Worm (Caenorhabditis elegans) whole organism, late embryonic: ENCODE data around the gene mth-2.

ENCODE experiments used
- C08G9.2 ChIP-seq: sonication (generic microtip); optimal IDR thresholded peaks from 2 replicates; lab custom pipeline; 2016; ENCODE audit warnings: mild to moderate bottlenecking, missing genetic modification characterization, moderate library complexity, missing compliant biosample characterization
- F13H6.1 ChIP-seq: sonication (generic microtip); optimal IDR thresholded peaks from 2 replicates; lab custom pipeline; 2016; ENCODE audit warnings: missing genetic modification characterization, missing compliant biosample characterization
- K02D7.2 ChIP-seq: sonication (generic microtip); optimal IDR thresholded peaks from 2 replicates; lab custom pipeline; 2017; ENCODE audit warnings: mild to moderate bottlenecking, missing genetic modification characterization, missing compliant biosample characterization
- T23F11.4 ChIP-seq: fragments of 200-800 bp; sonication (Bioruptor generic); optimal IDR thresholded peaks from 2 replicates; lab custom pipeline; 2018; ENCODE audit warnings: mild to moderate bottlenecking, missing genetic modification characterization, missing compliant biosample characterization
- ahr-1 ChIP-seq: sonication (generic microtip); optimal IDR thresholded peaks from 2 replicates; lab custom pipeline; 2016; ENCODE audit warnings: missing genetic modification characterization, missing compliant biosample characterization
- ama-1 ChIP-seq: fragments of 150-350 bp; optimal IDR thresholded peaks from 2 replicates; lab custom pipeline; 2014
- ceh-14 ChIP-seq: sonication (generic microtip); optimal IDR thresholded peaks from 2 replicates; lab custom pipeline; 2016; ENCODE audit warnings: missing genotype, missing genetic modification characterization, missing compliant biosample characterization
- ceh-18 ChIP-seq: sonication (generic microtip); optimal IDR thresholded peaks from 2 replicates; lab custom pipeline; 2016; ENCODE audit warnings: missing genetic modification characterization, missing compliant biosample characterization
- ceh-19 ChIP-seq: fragments of 200-800 bp; sonication (Bioruptor generic); optimal IDR thresholded peaks from 2 replicates; lab custom pipeline; 2018; ENCODE audit warnings: mild to moderate bottlenecking, missing genetic modification characterization, missing compliant biosample characterization
- ceh-2 ChIP-seq: sonication (generic microtip); optimal IDR thresholded peaks from 2 replicates; lab custom pipeline; 2016; ENCODE audit warnings: missing genotype, missing genetic modification characterization, missing compliant biosample characterization
- ceh-22 ChIP-seq: sonication (generic microtip); optimal IDR thresholded peaks from 2 replicates; lab custom pipeline; 2017; ENCODE audit warnings: missing biosample characterization, missing genetic modification characterization
- ceh-24 ChIP-seq: sonication (generic microtip); optimal IDR thresholded peaks from 2 replicates; lab custom pipeline; 2016; ENCODE audit warnings: mild to moderate bottlenecking, missing genetic modification characterization, missing compliant biosample characterization
- ceh-30 ChIP-seq: fragments of 150-350 bp; optimal IDR thresholded peaks from 2 replicates; lab custom pipeline; 2014; ENCODE audit warnings: missing biosample characterization, missing genetic modification characterization
- ceh-34 ChIP-seq: sonication (generic microtip); optimal IDR thresholded peaks from 2 replicates; lab custom pipeline; 2016; ENCODE audit warnings: mild to moderate bottlenecking, missing genetic modification characterization, missing compliant biosample characterization
- ceh-45 ChIP-seq: fragments of 200-800 bp; sonication (Bioruptor generic); IDR thresholded peaks from 2 replicates; pipeline ENCODE4 v1.3.6; 2022; ENCODE audit warnings: missing genetic modification reagents, missing genetic modification characterization, missing compliant biosample characterization
- ceh-48 ChIP-seq: sonication (generic microtip); optimal IDR thresholded peaks from 2 replicates; lab custom pipeline; 2016; ENCODE audit warnings: missing genetic modification characterization, inconsistent platforms, missing compliant biosample characterization
- ceh-6 ChIP-seq: fragments of 200-800 bp; sonication (Bioruptor generic); optimal IDR thresholded peaks from 2 replicates; lab custom pipeline; 2018; ENCODE audit warnings: mild to moderate bottlenecking, missing genetic modification characterization, missing compliant biosample characterization
- dmd-4 ChIP-seq: sonication (generic microtip); optimal IDR thresholded peaks from 2 replicates; lab custom pipeline; 2016; ENCODE audit warnings: borderline replicate concordance, missing genetic modification characterization, missing compliant biosample characterization
- dve-1 ChIP-seq: sonication (generic microtip); optimal IDR thresholded peaks from 2 replicates; lab custom pipeline; 2017; ENCODE audit warnings: antibody characterized with exemption, mild to moderate bottlenecking, missing genetic modification characterization, missing compliant biosample characterization
- elt-2 ChIP-seq: sonication (generic microtip); optimal IDR thresholded peaks from 2 replicates; lab custom pipeline; 2016; ENCODE audit warnings: missing genetic modification reagents, missing genetic modification characterization, missing compliant biosample characterization
- elt-4 ChIP-seq: sonication (generic microtip); optimal IDR thresholded peaks from 2 replicates; lab custom pipeline; 2016; ENCODE audit warnings: missing genetic modification characterization, missing compliant biosample characterization
- eyg-1 ChIP-seq: sonication (generic microtip); optimal IDR thresholded peaks from 2 replicates; lab custom pipeline; 2016; ENCODE audit warnings: missing genotype, missing genetic modification characterization, missing compliant biosample characterization
- fax-1 ChIP-seq: sonication (generic microtip); optimal IDR thresholded peaks from 2 replicates; lab custom pipeline; 2016; ENCODE audit warnings: missing genotype, missing genetic modification characterization, missing compliant biosample characterization
- fkh-6 ChIP-seq: sonication (generic microtip); optimal IDR thresholded peaks from 2 replicates; lab custom pipeline; 2016; ENCODE audit warnings: missing genetic modification characterization, missing compliant biosample characterization
- gmeb-2 ChIP-seq: sonication (generic microtip); optimal IDR thresholded peaks from 2 replicates; lab custom pipeline; 2016; ENCODE audit warnings: missing genetic modification characterization, inconsistent platforms, missing compliant biosample characterization
- hlh-13 ChIP-seq: fragments of 200-800 bp; sonication (Bioruptor generic); optimal IDR thresholded peaks from 2 replicates; lab custom pipeline; 2018; ENCODE audit warnings: mild to moderate bottlenecking, missing genetic modification characterization, missing compliant biosample characterization
- hlh-6 ChIP-seq: sonication (generic microtip); optimal IDR thresholded peaks from 2 replicates; lab custom pipeline; 2016; ENCODE audit warnings: missing genotype, missing genetic modification characterization, missing compliant biosample characterization
- lin-11 ChIP-seq: fragments of 200-800 bp; sonication (Bioruptor generic); optimal IDR thresholded peaks from 2 replicates; lab custom pipeline; 2018; ENCODE audit warnings: mild to moderate bottlenecking, missing genetic modification characterization, missing compliant biosample characterization
- madf-2 ChIP-seq: sonication (generic microtip); optimal IDR thresholded peaks from 2 replicates; lab custom pipeline; 2017; ENCODE audit warnings: missing genetic modification characterization, missing compliant biosample characterization
- mec-3 ChIP-seq: sonication (generic microtip); optimal IDR thresholded peaks from 2 replicates; lab custom pipeline; 2016; ENCODE audit warnings: borderline replicate concordance, missing genetic modification characterization, missing compliant biosample characterization
- nfya-1 ChIP-seq: sonication (generic microtip); optimal IDR thresholded peaks from 2 replicates; lab custom pipeline; 2017; ENCODE audit warnings: missing genetic modification characterization, mild to moderate bottlenecking, missing compliant biosample characterization, antibody characterized with exemption, moderate library complexity
- nhr-11 ChIP-seq: fragments of 150-350 bp; optimal IDR thresholded peaks from 2 replicates; lab custom pipeline; 2014; ENCODE audit warnings: missing biosample characterization, missing genetic modification characterization
- nhr-232 ChIP-seq: sonication (generic microtip); optimal IDR thresholded peaks from 2 replicates; lab custom pipeline; 2016; ENCODE audit warnings: missing genetic modification characterization, missing compliant biosample characterization
- npax-4 ChIP-seq: sonication (generic microtip); optimal IDR thresholded peaks from 2 replicates; lab custom pipeline; 2016; ENCODE audit warnings: missing genetic modification characterization, missing compliant biosample characterization
- odd-2 ChIP-seq: sonication (generic microtip); optimal IDR thresholded peaks from 2 replicates; lab custom pipeline; 2017; ENCODE audit warnings: antibody characterized with exemption, mild to moderate bottlenecking, missing genetic modification characterization, missing compliant biosample characterization
- pag-3 ChIP-seq: sonication (generic microtip); optimal IDR thresholded peaks from 2 replicates; lab custom pipeline; 2016; ENCODE audit warnings: missing compliant biosample characterization, missing genetic modification characterization, borderline replicate concordance
- pat-9 ChIP-seq: fragments of 200-800 bp; sonication (Bioruptor generic); optimal IDR thresholded peaks from 2 replicates; lab custom pipeline; 2018; ENCODE audit warnings: mild to moderate bottlenecking, missing genetic modification characterization, moderate library complexity, missing compliant biosample characterization
- pha-2 ChIP-seq: sonication (generic microtip); optimal IDR thresholded peaks from 2 replicates; lab custom pipeline; 2017; ENCODE audit warnings: mild to moderate bottlenecking, missing genetic modification characterization, missing compliant biosample characterization
- pha-4 ChIP-seq: fragments of 150-350 bp; optimal IDR thresholded peaks from 2 replicates; lab custom pipeline; 2018; ENCODE audit warnings: missing biosample characterization, missing genetic modification reagents, missing genetic modification characterization
- pqm-1 ChIP-seq: sonication (generic microtip); optimal IDR thresholded peaks from 2 replicates; lab custom pipeline; 2016; ENCODE audit warnings: missing genetic modification characterization, missing compliant biosample characterization
- ref-2 ChIP-seq: sonication (generic microtip); optimal IDR thresholded peaks from 2 replicates; lab custom pipeline; 2016; ENCODE audit warnings: missing genetic modification characterization, missing compliant biosample characterization
- rnt-1 ChIP-seq: sonication (generic microtip); optimal IDR thresholded peaks from 2 replicates; lab custom pipeline; 2016; ENCODE audit warnings: missing genetic modification characterization, missing compliant biosample characterization
- sdc-2 ChIP-seq: sonication (generic microtip); optimal IDR thresholded peaks from 2 replicates; lab custom pipeline; 2016; ENCODE audit warnings: missing genotype, missing genetic modification characterization, missing compliant biosample characterization
- sox-2 ChIP-seq: fragments of 200-800 bp; sonication (Bioruptor generic); IDR thresholded peaks from 2 replicates; pipeline ENCODE4 v1.3.6; 2022; ENCODE audit warnings: missing genetic modification reagents, missing genetic modification characterization, missing compliant biosample characterization
- sox-4 ChIP-seq: sonication (generic microtip); optimal IDR thresholded peaks from 2 replicates; lab custom pipeline; 2017; ENCODE audit warnings: mild to moderate bottlenecking, missing genetic modification characterization, inconsistent platforms, missing compliant biosample characterization
- tbx-2 ChIP-seq: sonication (generic microtip); optimal IDR thresholded peaks from 2 replicates; lab custom pipeline; 2016; ENCODE audit warnings: missing genetic modification characterization, missing compliant biosample characterization
- unc-42 ChIP-seq: sonication (generic microtip); optimal IDR thresholded peaks from 2 replicates; lab custom pipeline; 2016; ENCODE audit warnings: missing genotype, missing genetic modification characterization, missing compliant biosample characterization
- unc-86 ChIP-seq: sonication (generic microtip); optimal IDR thresholded peaks from 2 replicates; lab custom pipeline; 2016; ENCODE audit warnings: missing genetic modification characterization, missing compliant biosample characterization

mth-2 gene

ce11 chrII:4194127-4194526, at the start of gene mth-2:
mth-2 (minus strand) TSS chrII:4194314.
- TF ChIP-seq ahr-1 (no peak), nfya-1 (tag; lab: Kevin White, UChicago) (no peak), hlh-13 (GFP tag; lab: Kevin White, UChicago) (no peak), ceh-2 (tag; lab: Kevin White, UChicago) (no peak), ceh-22 (tag; lab: Kevin White, UChicago) (no peak), eyg-1 (no peak), dve-1 (tag; lab: Kevin White, UChicago) (no peak), mec-3 (tag; lab: Kevin White, UChicago) (no peak), hlh-6 (tag; lab: Kevin White, UChicago) (no peak), ceh-18 (tag; lab: Kevin White, UChicago) (no peak)

ce11 chrII:4238963-4239362, 44.8 kb upstream of the mth-2 start:
- TF ChIP-seq nfya-1 (tag; lab: Kevin White, UChicago) (peak; percentile 93), T23F11.4 (no peak)

- TF ChIP-seq ceh-30 (tag; lab: Kevin White, UChicago) (no peak), T23F11.4 (peak; percentile 23), nhr-11 (tag; lab: Kevin White, UChicago) (no peak), ahr-1 (peak; percentile 48), K02D7.2 (tag; lab: Kevin White, UChicago) (peak; percentile 56), fkh-6 (peak; percentile 60), madf-2 (tag; lab: Kevin White, UChicago) (peak; percentile 59), pha-2 (tag; lab: Kevin White, UChicago) (peak; percentile 61), sdc-2 (tag; lab: Kevin White, UChicago) (no peak), sox-2 (GFP tag; lab: Robert Waterston, UW) (no peak), unc-86 (peak; percentile 41), C08G9.2 (tag; lab: Kevin White, UChicago) (peak; percentile 35), rnt-1 (tag; lab: Kevin White, UChicago) (peak; percentile 39), pat-9 (tag; lab: Kevin White, UChicago) (peak; percentile 54), gmeb-2 (tag; lab: Kevin White, UChicago) (peak; percentile 76), ceh-22 (tag; lab: Kevin White, UChicago) (no peak), ceh-34 (tag; lab: Kevin White, UChicago) (peak; percentile 66), ceh-6 (GFP tag; lab: Kevin White, UChicago) (peak; percentile 53), pqm-1 (tag; lab: Kevin White, UChicago) (no peak), elt-2 (peak; percentile 100), ceh-19 (GFP tag; lab: Kevin White, UChicago) (peak; percentile 63), eyg-1 (peak; percentile 48), fax-1 (tag; lab: Kevin White, UChicago) (peak; percentile 71), tbx-2 (peak; percentile 79), sox-4 (tag; lab: Kevin White, UChicago) (peak; percentile 74), F13H6.1 (tag; lab: Kevin White, UChicago) (peak; percentile 43), lin-11 (tag; lab: Kevin White, UChicago) (peak; percentile 54), unc-42 (tag; lab: Kevin White, UChicago) (peak; percentile 38), ceh-14 (tag; lab: Kevin White, UChicago) (peak; percentile 75), ama-1 (lab: Kevin White, UChicago) (no peak), ceh-24 (tag; lab: Kevin White, UChicago) (peak; percentile 37), hlh-13 (GFP tag; lab: Kevin White, UChicago) (no peak), pag-3 (tag; lab: Kevin White, UChicago) (no peak), ceh-2 (tag; lab: Kevin White, UChicago) (peak; percentile 59), odd-2 (tag; lab: Kevin White, UChicago) (peak; percentile 69), elt-4 (tag; lab: Kevin White, UChicago) (no peak), ceh-48 (tag; lab: Kevin White, UChicago) (peak; percentile 51), dve-1 (tag; lab: Kevin White, UChicago) (no peak), ref-2 (tag; lab: Kevin White, UChicago) (no peak), nhr-232 (peak; percentile 52), pha-4 (tag; lab: Kevin White, UChicago) (no peak), npax-4 (tag; lab: Kevin White, UChicago) (peak; percentile 37), ceh-45 (peak; percentile 58; the same call in 1 of the 2 replicates), dmd-4 (tag; lab: Kevin White, UChicago) (peak; percentile 42)
These were observed 43.6 kb upstream of the mth-2 start, which contains the start of the genes fbxc-44 and C16A11.2 for ce11 chrII:4237701-4238214. fbxc-44 (minus strand) TSS chrII:4237751. C16A11.2 (plus strand) TSS chrII:4238203.
